Worm (Caenorhabditis elegans) whole organism, young adult: ENCODE results near the gene lgc-21.

Experiments
- B0035.1 ChIP-seq: sonication (generic microtip); optimal IDR thresholded peaks from 2 replicates; lab custom pipeline; 2016; ENCODE audit warnings: missing genetic modification characterization, mild to moderate bottlenecking, missing compliant biosample characterization, missing genotype, missing genetic modification reagents
- efl-1 ChIP-seq: fragments of 150-350 bp; optimal IDR thresholded peaks from 2 replicates; lab custom pipeline; 2014; ENCODE audit warnings: missing biosample characterization, missing genetic modification reagents, missing genetic modification characterization
- snpc-4 ChIP-seq, 5 experiments: fragments of 150-350 bp in 1 of 5; sonication (generic microtip) in 4 of 5; optimal IDR thresholded peaks; 2 replicates each; lab custom pipeline; 2014 to 2018; ENCODE audit warnings: missing genetic modification characterization in 5 of 5, missing biosample characterization in 3 of 5, antibody characterized with exemption in 2 of 5, mild to moderate bottlenecking in 2 of 5, missing compliant biosample characterization in 2 of 5, missing genotype in 2 of 5, moderate library complexity in 2 of 5, missing genetic modification reagents in 1 of 5

DNA sequence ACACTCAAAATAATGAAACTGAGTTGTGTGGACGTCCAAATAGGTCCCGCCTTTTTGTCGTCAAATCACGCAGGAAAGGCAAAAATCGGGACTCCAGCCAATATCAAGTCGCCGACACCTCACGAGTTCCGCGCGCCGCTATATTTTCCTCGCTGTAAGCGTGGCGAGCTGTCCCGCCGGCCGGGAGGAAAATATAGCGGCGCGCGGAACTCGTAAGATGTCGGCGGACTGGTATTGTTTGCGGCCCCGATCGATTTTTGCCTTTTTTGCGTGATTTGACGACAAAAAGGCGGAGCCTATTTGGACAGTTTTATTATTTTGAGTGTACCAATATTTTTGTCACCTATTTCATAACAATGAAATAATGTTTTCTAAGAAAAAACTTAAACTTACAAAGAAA lies 5.0 kb downstream of the lgc-21 start:
- TF ChIP-seq snpc-4 (GFP tag; optimal IDR thresholded peaks at IDR 0.05; lab: Kevin White, UChicago) (no peak), snpc-4 (tag; optimal IDR thresholded peaks at IDR 0.05; lab: Kevin White, UChicago) (peak in 2 of 4 experiments; percentile 58 to 64), B0035.1 (tag; lab: Kevin White, UChicago) (no peak), efl-1 (GFP tag; lab: Kevin White, UChicago) (no peak)
